Fruit fly (Drosophila melanogaster) whole organism, embryonic: Measurements from ENCODE around the gene Dpm1.

Source experiments
- CG10267 ChIP-seq: fragments of 200-800 bp; sonication (Bioruptor generic); optimal IDR thresholded peaks from 2 replicates; lab custom pipeline; 2018; ENCODE audit warnings: missing biosample characterization, mild to moderate bottlenecking, missing genetic modification characterization, moderate library complexity
- CG3847 ChIP-seq: fragments of 200-800 bp; sonication (Bioruptor generic); IDR thresholded peaks from 2 replicates; pipeline ENCODE4 v1.3.6; 2022; ENCODE audit warnings: missing biosample characterization, missing genetic modification characterization
- CG43689 ChIP-seq: fragments of 200-800 bp; sonication (Bioruptor generic); IDR thresholded peaks from 2 replicates; pipeline ENCODE4 v1.3.6; 2022; ENCODE audit warnings: missing biosample characterization, missing genetic modification characterization
- ewg ChIP-seq: fragments of 200-800 bp; sonication (Bioruptor generic); optimal IDR thresholded peaks from 3 replicates; lab custom pipeline; 2017; ENCODE audit warnings: mild to moderate bottlenecking, missing biosample characterization, missing genetic modification reagents, missing genetic modification characterization
- scrt ChIP-seq: fragments of 200-800 bp; sonication (Bioruptor generic); optimal IDR thresholded peaks from 2 replicates; lab custom pipeline; 2018; ENCODE audit warnings: missing biosample characterization, mild to moderate bottlenecking, missing genetic modification characterization, moderate library complexity

- no peak for TF ChIP-seq scrt (GFP tag; lab: Kevin White, UChicago)
- no peak for TF ChIP-seq ewg (GFP tag; lab: Kevin White, UChicago)
- TF ChIP-seq CG43689 (GFP tag; lab: Robert Waterston, UW) = no peak
- no peak for TF ChIP-seq CG3847 (GFP tag; lab: Robert Waterston, UW)
- no peak for TF ChIP-seq CG10267 (tag; lab: Kevin White, UChicago)
These were observed 9.1 kb upstream of the Dpm1 start, which contains the start of gene CG31697 for dm6 chr2L:19535234-19535633.
